Worm (Caenorhabditis elegans) whole organism, young adult: ENCODE data around the gene glb-3.

Experiments used
- B0035.1 ChIP-seq: sonication (generic microtip); optimal IDR thresholded peaks from 2 replicates; lab custom pipeline; 2016; ENCODE audit warnings: missing genetic modification characterization, mild to moderate bottlenecking, missing compliant biosample characterization, missing genotype, missing genetic modification reagents
- B0336.3 ChIP-seq: fragments of 200-800 bp; sonication (Bioruptor generic); IDR thresholded peaks from 2 replicates; pipeline ENCODE4 v1.3.6; 2022; ENCODE audit warnings: missing genetic modification characterization, missing compliant biosample characterization
- C06A6.2 ChIP-seq: fragments of 200-800 bp; sonication (Bioruptor generic); conservative IDR thresholded peaks from 2 replicates; pipeline ENCODE4 v1.3.6; 2022; ENCODE audit warnings: missing genetic modification characterization, missing compliant biosample characterization
- C17E4.6 ChIP-seq: fragments of 200-800 bp; sonication (Bioruptor generic); IDR thresholded peaks from 2 replicates; pipeline ENCODE4 v1.3.6; 2022; ENCODE audit warnings: missing genetic modification reagents, missing genetic modification characterization, missing compliant biosample characterization
- D2030.7 ChIP-seq: fragments of 200-800 bp; sonication (Bioruptor generic); IDR thresholded peaks from 2 replicates; pipeline ENCODE4 v1.3.6; 2022; ENCODE audit warnings: missing genetic modification reagents, missing genetic modification characterization, missing compliant biosample characterization
- F10E7.11 ChIP-seq: sonication (generic microtip); optimal IDR thresholded peaks from 2 replicates; lab custom pipeline; 2017; ENCODE audit warnings: mild to moderate bottlenecking, missing genetic modification characterization, moderate library complexity, missing compliant biosample characterization
- F33H1.4 ChIP-seq: fragments of 200-800 bp; sonication (Bioruptor generic); IDR thresholded peaks from 2 replicates; pipeline ENCODE4 v1.3.6; 2022; ENCODE audit warnings: missing genetic modification reagents, missing genetic modification characterization, missing compliant biosample characterization
- F37B4.10 ChIP-seq: fragments of 200-800 bp; sonication (Bioruptor generic); IDR thresholded peaks from 2 replicates; pipeline ENCODE4 v1.3.6; 2022; ENCODE audit warnings: missing genetic modification characterization, missing compliant biosample characterization
- F57A8.1 ChIP-seq: fragments of 200-800 bp; sonication (Bioruptor generic); optimal IDR thresholded peaks from 2 replicates; lab custom pipeline; 2018; ENCODE audit warnings: mild to moderate bottlenecking, missing genetic modification characterization, moderate library complexity, missing compliant biosample characterization
- K11D2.4 ChIP-seq: fragments of 200-800 bp; sonication (Bioruptor generic); IDR thresholded peaks from 2 replicates; pipeline ENCODE4 v1.3.6; 2022; ENCODE audit warnings: missing genetic modification reagents, missing genetic modification characterization, missing compliant biosample characterization
- K12H6.12 ChIP-seq: fragments of 200-800 bp; sonication (Bioruptor generic); optimal IDR thresholded peaks from 2 replicates; lab custom pipeline; 2018; ENCODE audit warnings: mild to moderate bottlenecking, missing genetic modification characterization, missing compliant biosample characterization
- Y53G8AR.9 ChIP-seq: fragments of 200-800 bp; sonication (Bioruptor generic); conservative IDR thresholded peaks from 2 replicates; pipeline ENCODE4 v1.3.6; 2022; ENCODE audit warnings: missing genetic modification reagents, missing genetic modification characterization, missing compliant biosample characterization
- ama-1 ChIP-seq, 3 experiments: fragments of 150-350 bp in 1 of 3; sonication (generic microtip) in 2 of 3; optimal IDR thresholded peaks; 2 replicates each; lab custom pipeline; 2014 to 2018; ENCODE audit warnings: missing biosample characterization in 2 of 3, missing genetic modification characterization in 2 of 3, missing genetic modification reagents in 2 of 3
- aptf-3 ChIP-seq: fragments of 200-800 bp; sonication (Bioruptor generic); IDR thresholded peaks from 2 replicates; pipeline ENCODE4 v1.3.6; 2022; ENCODE audit warnings: missing genetic modification characterization, missing compliant biosample characterization
- athp-1 ChIP-seq: sonication (generic microtip); optimal IDR thresholded peaks from 2 replicates; lab custom pipeline; 2017; ENCODE audit warnings: mild to moderate bottlenecking, missing genetic modification characterization, missing compliant biosample characterization
- bed-2 ChIP-seq: fragments of 200-800 bp; sonication (Bioruptor generic); IDR thresholded peaks from 2 replicates; pipeline ENCODE4 v1.3.6; 2022; ENCODE audit warnings: missing genetic modification reagents, missing genetic modification characterization, missing compliant biosample characterization
- cebp-1 ChIP-seq, 2 experiments: fragments of 200-800 bp in 1 of 2; sonication (Bioruptor generic) in 1 of 2; sonication (generic microtip) in 1 of 2; IDR thresholded peaks in 1 of 2; optimal IDR thresholded peaks in 1 of 2; 2 replicates each; pipeline versions ENCODE4 v1.3.6 to Lab custom; 2017 to 2022; ENCODE audit warnings: missing compliant biosample characterization in 2 of 2, missing genetic modification characterization in 2 of 2, mild to moderate bottlenecking in 1 of 2, missing genetic modification reagents in 1 of 2, moderate library complexity in 1 of 2
- cebp-2 ChIP-seq: fragments of 200-800 bp; sonication (Bioruptor generic); IDR thresholded peaks from 2 replicates; pipeline ENCODE4 v1.3.6; 2022; ENCODE audit warnings: missing genetic modification characterization, missing compliant biosample characterization
- ceh-27 ChIP-seq: fragments of 200-800 bp; sonication (Bioruptor generic); optimal IDR thresholded peaks from 2 replicates; lab custom pipeline; 2018; ENCODE audit warnings: mild to moderate bottlenecking, missing genetic modification characterization, moderate library complexity, missing compliant biosample characterization
- ceh-79 ChIP-seq: sonication (generic microtip); optimal IDR thresholded peaks from 2 replicates; lab custom pipeline; 2017; ENCODE audit warnings: mild to moderate bottlenecking, missing genetic modification characterization, missing compliant biosample characterization
- die-1 ChIP-seq: sonication (generic microtip); optimal IDR thresholded peaks from 2 replicates; lab custom pipeline; 2016; ENCODE audit warnings: missing genotype, mild to moderate bottlenecking, missing genetic modification characterization, missing compliant biosample characterization
- egl-44 ChIP-seq: fragments of 200-800 bp; sonication (Bioruptor generic); IDR thresholded peaks from 2 replicates; pipeline ENCODE4 v1.3.6; 2022; ENCODE audit warnings: missing genetic modification reagents, missing genetic modification characterization, missing compliant biosample characterization
- egrh-3 ChIP-seq: fragments of 200-800 bp; sonication (Bioruptor generic); IDR thresholded peaks from 2 replicates; pipeline ENCODE4 v1.3.6; 2022; ENCODE audit warnings: missing genetic modification reagents, missing genetic modification characterization, missing compliant biosample characterization
- gei-17 ChIP-seq: fragments of 200-800 bp; sonication (Bioruptor generic); optimal IDR thresholded peaks from 2 replicates; lab custom pipeline; 2018; ENCODE audit warnings: mild to moderate bottlenecking, missing genetic modification characterization, missing compliant biosample characterization
- hlh-12 ChIP-seq: sonication (generic microtip); optimal IDR thresholded peaks from 2 replicates; lab custom pipeline; 2016; ENCODE audit warnings: missing genetic modification characterization, missing compliant biosample characterization
- hmg-1.2 ChIP-seq: fragments of 200-800 bp; sonication (Bioruptor generic); IDR thresholded peaks from 2 replicates; pipeline ENCODE4 v1.3.6; 2022; ENCODE audit warnings: missing genetic modification reagents, missing genetic modification characterization, missing compliant biosample characterization
- hmg-20 ChIP-seq: fragments of 200-800 bp; sonication (Bioruptor generic); IDR thresholded peaks from 2 replicates; pipeline ENCODE4 v1.3.6; 2022; ENCODE audit warnings: missing genetic modification reagents, missing genetic modification characterization, missing compliant biosample characterization
- hrde-1 ChIP-seq: sonication (generic microtip); optimal IDR thresholded peaks from 2 replicates; lab custom pipeline; 2016; ENCODE audit warnings: missing genetic modification characterization, mild to moderate bottlenecking, missing compliant biosample characterization, moderate library complexity, missing genotype, missing genetic modification reagents, borderline replicate concordance
- hsf-1 ChIP-seq: fragments of 200-800 bp; sonication (Bioruptor generic); IDR thresholded peaks from 2 replicates; pipeline ENCODE4 v1.3.6; 2022; ENCODE audit warnings: missing genetic modification reagents, missing genetic modification characterization, missing compliant biosample characterization
- lag-1 ChIP-seq: fragments of 200-800 bp; sonication (Bioruptor generic); IDR thresholded peaks from 2 replicates; pipeline ENCODE4 v1.3.6; 2022; ENCODE audit warnings: missing genetic modification reagents, missing genetic modification characterization, missing compliant biosample characterization
- let-526 ChIP-seq: fragments of 200-800 bp; sonication (Bioruptor generic); IDR thresholded peaks from 2 replicates; pipeline ENCODE4 v1.3.6; 2022; ENCODE audit warnings: missing genetic modification reagents, missing genetic modification characterization, missing compliant biosample characterization
- lin-54 ChIP-seq: fragments of 200-800 bp; sonication (Bioruptor generic); optimal IDR thresholded peaks from 2 replicates; lab custom pipeline; 2018; ENCODE audit warnings: mild to moderate bottlenecking, missing genetic modification characterization, missing compliant biosample characterization
- lir-1 ChIP-seq: fragments of 200-800 bp; sonication (Bioruptor generic); conservative IDR thresholded peaks from 2 replicates; pipeline ENCODE4 v1.3.6; 2022; ENCODE audit warnings: missing genetic modification reagents, missing genetic modification characterization, missing compliant biosample characterization
- madf-10 ChIP-seq: sonication (generic microtip); optimal IDR thresholded peaks from 2 replicates; lab custom pipeline; 2016; ENCODE audit warnings: mild to moderate bottlenecking, missing genetic modification characterization, missing compliant biosample characterization
- madf-8 ChIP-seq: fragments of 200-800 bp; sonication (Bioruptor generic); conservative IDR thresholded peaks from 2 replicates; pipeline ENCODE4 v1.3.6; 2022; ENCODE audit warnings: missing genetic modification reagents, missing genetic modification characterization, missing compliant biosample characterization
- mel-28 ChIP-seq: sonication (generic microtip); optimal IDR thresholded peaks from 2 replicates; lab custom pipeline; 2016; ENCODE audit warnings: borderline replicate concordance, mild to moderate bottlenecking, missing genetic modification characterization, missing compliant biosample characterization
- mes-4 ChIP-seq: sonication (generic microtip); optimal IDR thresholded peaks from 2 replicates; lab custom pipeline; 2016; ENCODE audit warnings: missing genotype, missing genetic modification characterization, missing compliant biosample characterization
- nfya-1 ChIP-seq: sonication (generic microtip); optimal IDR thresholded peaks from 2 replicates; lab custom pipeline; 2017; ENCODE audit warnings: antibody characterized with exemption, missing compliant biosample characterization, missing genetic modification characterization, borderline replicate concordance; ENCODE audit not compliant: insufficient read depth
- nfya-2 ChIP-seq: fragments of 200-800 bp; sonication (Bioruptor generic); IDR thresholded peaks from 2 replicates; pipeline ENCODE4 v1.3.6; 2022; ENCODE audit warnings: missing genetic modification reagents, missing genetic modification characterization, missing compliant biosample characterization
- pha-4 ChIP-seq: fragments of 150-350 bp; sonication (generic microtip); optimal IDR thresholded peaks from 2 replicates; lab custom pipeline; 2014; ENCODE audit warnings: missing biosample characterization, missing genetic modification reagents, missing genetic modification characterization
- rcor-1 ChIP-seq: fragments of 200-800 bp; sonication (Bioruptor generic); IDR thresholded peaks from 2 replicates; pipeline ENCODE4 v1.3.6; 2022; ENCODE audit warnings: missing genetic modification reagents, missing genetic modification characterization, missing compliant biosample characterization
- rec-8 ChIP-seq, 2 experiments: sonication (generic microtip); optimal IDR thresholded peaks; 2 replicates each; lab custom pipeline; 2016; ENCODE audit warnings: mild to moderate bottlenecking in 2 of 2, missing genetic modification characterization in 2 of 2, missing genetic modification reagents in 2 of 2, missing genotype in 2 of 2, missing biosample characterization in 1 of 2, missing compliant biosample characterization in 1 of 2, moderate library complexity in 1 of 2
- sdz-38 ChIP-seq: sonication (generic microtip); optimal IDR thresholded peaks from 2 replicates; lab custom pipeline; 2016; ENCODE audit warnings: missing genotype, missing genetic modification characterization, missing compliant biosample characterization
- snpc-1.3 ChIP-seq: sonication (generic microtip); optimal IDR thresholded peaks from 2 replicates; lab custom pipeline; 2017; ENCODE audit warnings: missing genetic modification characterization, mild to moderate bottlenecking, missing compliant biosample characterization, antibody characterized with exemption, moderate library complexity, missing genotype, missing genetic modification reagents; ENCODE audit not compliant: insufficient read depth
- sptf-2 ChIP-seq: fragments of 200-800 bp; sonication (Bioruptor generic); optimal IDR thresholded peaks from 2 replicates; lab custom pipeline; 2018; ENCODE audit warnings: mild to moderate bottlenecking, missing genetic modification characterization, missing compliant biosample characterization
- tbp1 ChIP-seq: fragments of 200-800 bp; sonication (Bioruptor generic); optimal IDR thresholded peaks from 2 replicates; lab custom pipeline; 2018; ENCODE audit warnings: mild to moderate bottlenecking, missing genetic modification characterization, missing compliant biosample characterization
- ztf-22 ChIP-seq: fragments of 200-800 bp; sonication (Bioruptor generic); optimal IDR thresholded peaks from 2 replicates; lab custom pipeline; 2018; ENCODE audit warnings: mild to moderate bottlenecking, missing genetic modification characterization, moderate library complexity, missing compliant biosample characterization
- ztf-28 ChIP-seq: fragments of 200-800 bp; sonication (Bioruptor generic); IDR thresholded peaks from 2 replicates; pipeline ENCODE4 v1.3.6; 2022; ENCODE audit warnings: missing genetic modification reagents, missing genetic modification characterization, missing compliant biosample characterization

Gene glb-3

DNA sequence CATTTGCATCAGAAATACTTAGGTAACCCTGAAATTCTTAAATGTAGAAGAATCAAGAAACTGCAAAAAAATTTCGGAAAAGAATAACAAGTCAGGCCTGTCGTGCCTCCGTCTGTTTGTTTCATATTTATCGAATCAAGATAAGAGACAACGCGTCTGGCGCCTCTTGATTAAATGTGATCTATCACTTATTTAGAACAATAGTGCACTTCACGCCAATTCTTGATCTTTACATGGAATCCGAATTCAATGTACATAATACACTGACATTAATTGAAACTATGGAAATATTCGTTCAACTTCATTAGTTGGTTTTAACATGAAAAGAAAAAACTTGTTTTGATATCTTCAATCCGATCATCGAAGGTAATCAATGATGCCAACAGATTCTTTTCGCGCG is 11.9 kb upstream of the glb-3 start, which contains the start of gene mboa-2 (continued):
- TF ChIP-seq hmg-20, result no peak
- TF ChIP-seq F37B4.10, result no peak
- peak; percentile 22 for TF ChIP-seq snpc-1.3 (tag; lab: Kevin White, UChicago)
- no peak for TF ChIP-seq sdz-38
- no peak for TF ChIP-seq pha-4 (tag; lab: Kevin White, UChicago)
- no peak for TF ChIP-seq cebp-1 (GFP tag; IDR thresholded peaks at IDR 0.05; lab: Robert Waterston, UW)
- TF ChIP-seq cebp-1 (tag; optimal IDR thresholded peaks at IDR 0.05; lab: Kevin White, UChicago), result peak; percentile 28
- no peak for TF ChIP-seq C06A6.2 (GFP tag; lab: Robert Waterston, UW)
- TF ChIP-seq mel-28 (tag; lab: Kevin White, UChicago), result no peak
- TF ChIP-seq cebp-2 (GFP tag; lab: Robert Waterston, UW), result no peak
- TF ChIP-seq B0035.1 (tag; lab: Kevin White, UChicago), result no peak
- peak; percentile 57 for TF ChIP-seq hrde-1 (tag; lab: Kevin White, UChicago)
- TF ChIP-seq C17E4.6 (GFP tag; lab: Robert Waterston, UW), result no peak
- no peak for TF ChIP-seq ztf-28 (GFP tag; lab: Robert Waterston, UW)
- TF ChIP-seq egl-44, result no peak
- peak; percentile 40 for TF ChIP-seq hmg-1.2
- no peak for TF ChIP-seq gei-17 (GFP tag; lab: Kevin White, UChicago)
- TF ChIP-seq hsf-1 (GFP tag; lab: Robert Waterston, UW), result 0 out of 2 replicates have a peak, but pooled peaks have one; percentile 47
- no peak for TF ChIP-seq hlh-12 (tag; lab: Kevin White, UChicago)
- TF ChIP-seq lin-54 (GFP tag; lab: Kevin White, UChicago), result peak; percentile 1
- TF ChIP-seq D2030.7 (GFP tag; lab: Robert Waterston, UW), result no peak
- no peak for TF ChIP-seq ceh-79 (tag; lab: Kevin White, UChicago)
- TF ChIP-seq K11D2.4 (GFP tag; lab: Robert Waterston, UW), result no peak
- no peak for TF ChIP-seq aptf-3 (GFP tag; lab: Robert Waterston, UW)
- no peak for TF ChIP-seq lir-1
- no peak for TF ChIP-seq die-1 (tag; lab: Kevin White, UChicago)
- no peak; the same call in 1 of the 2 replicates for TF ChIP-seq rcor-1 (GFP tag; lab: Robert Waterston, UW)
- TF ChIP-seq F57A8.1, result no peak
- peak; percentile 73 for TF ChIP-seq B0336.3 (GFP tag; lab: Robert Waterston, UW)
- no peak for TF ChIP-seq lag-1 (GFP tag; lab: Robert Waterston, UW)
- TF ChIP-seq bed-2 (GFP tag; lab: Robert Waterston, UW), result no peak
- TF ChIP-seq nfya-1, result no peak
- no peak for TF ChIP-seq K12H6.12 (tag; lab: Kevin White, UChicago)
- TF ChIP-seq tbp1 (GFP tag; lab: Kevin White, UChicago), result no peak
- TF ChIP-seq madf-8 (GFP tag; lab: Robert Waterston, UW), result no peak
- TF ChIP-seq athp-1 (tag; lab: Kevin White, UChicago), result no peak
- TF ChIP-seq sptf-2 (GFP tag; lab: Kevin White, UChicago), result no peak
- TF ChIP-seq mes-4, result no peak
- no peak for TF ChIP-seq let-526
- no peak for TF ChIP-seq ztf-22 (GFP tag; lab: Kevin White, UChicago)
- TF ChIP-seq F33H1.4 (GFP tag; lab: Robert Waterston, UW), result no peak
- no peak for TF ChIP-seq rec-8 (tag; optimal IDR thresholded peaks at IDR 0.05; lab: Kevin White, UChicago)
- TF ChIP-seq F10E7.11 (tag; lab: Kevin White, UChicago), result peak; percentile 29
- no peak for TF ChIP-seq ceh-27 (GFP tag; lab: Kevin White, UChicago)
- no peak for TF ChIP-seq egrh-3
- TF ChIP-seq nfya-2 (GFP tag; lab: Robert Waterston, UW), result 0 out of 2 replicates have a peak, but pooled peaks have one; percentile 45
- peak; percentile 72 for TF ChIP-seq Y53G8AR.9 (GFP tag; lab: Robert Waterston, UW)
- peak; percentile 9 for TF ChIP-seq madf-10
- TF ChIP-seq ama-1 (optimal IDR thresholded peaks at IDR 0.05; lab: Kevin White, UChicago), result no peak
- TF ChIP-seq ama-1 (GFP tag; optimal IDR thresholded peaks at IDR 0.05; lab: Kevin White, UChicago), result peak in 1 of 2 experiments; percentile 48
